Fruit fly (Drosophila melanogaster) whole organism, prepupa: ENCODE data around the gene Snx3.
A peak's percentile ranks its signal among the peaks of the same experiment; 100 is the strongest.

Source experiments
- Blimp-1 ChIP-seq: fragments of 200-800 bp; sonication (Bioruptor generic); optimal IDR thresholded peaks from 3 replicates; lab custom pipeline; 2017; ENCODE audit warnings: missing biosample characterization, missing genetic modification characterization, mild to moderate bottlenecking, moderate library complexity, missing genetic modification reagents
- CG10631 ChIP-seq: fragments of 200-800 bp; sonication (Bioruptor generic); optimal IDR thresholded peaks from 2 replicates; lab custom pipeline; 2016; ENCODE audit warnings: missing biosample characterization, missing genetic modification characterization
- CG10669 ChIP-seq: fragments of 200-800 bp; sonication (Bioruptor generic); optimal IDR thresholded peaks from 3 replicates; lab custom pipeline; 2018; ENCODE audit warnings: missing biosample characterization, mild to moderate bottlenecking, missing genetic modification characterization, moderate library complexity
- CG11294 ChIP-seq: fragments of 200-800 bp; sonication (Bioruptor generic); IDR thresholded peaks from 2 replicates; pipeline ENCODE4 v1.3.6; 2022; ENCODE audit warnings: missing biosample characterization, missing genetic modification characterization
- CG11762 ChIP-seq: fragments of 200-800 bp; sonication (Bioruptor generic); optimal IDR thresholded peaks from 3 replicates; lab custom pipeline; 2016; ENCODE audit warnings: missing biosample characterization, missing genetic modification characterization; ENCODE audit not compliant: insufficient read depth
- CG1621 ChIP-seq: fragments of 200-800 bp; sonication (Bioruptor generic); optimal IDR thresholded peaks from 3 replicates; lab custom pipeline; 2018; ENCODE audit warnings: missing biosample characterization, mild to moderate bottlenecking, missing genetic modification characterization
- CG16779 ChIP-seq: fragments of 200-800 bp; sonication (Bioruptor generic); optimal IDR thresholded peaks from 3 replicates; lab custom pipeline; 2017; ENCODE audit warnings: missing biosample characterization, mild to moderate bottlenecking, missing genetic modification characterization
- CG3032 ChIP-seq: fragments of 200-800 bp; optimal IDR thresholded peaks from 2 replicates; lab custom pipeline; 2019; ENCODE audit warnings: missing biosample characterization, mild to moderate bottlenecking, missing genetic modification characterization, moderate library complexity
- CG31627 ChIP-seq: fragments of 200-800 bp; sonication (Bioruptor generic); optimal IDR thresholded peaks from 3 replicates; lab custom pipeline; 2016; ENCODE audit warnings: missing biosample characterization, missing genetic modification characterization
- CG32006 ChIP-seq: fragments of 200-800 bp; sonication (Bioruptor generic); optimal IDR thresholded peaks from 3 replicates; lab custom pipeline; 2017; ENCODE audit warnings: missing biosample characterization, mild to moderate bottlenecking, missing genetic modification characterization
- CG34406 ChIP-seq: fragments of 200-800 bp; sonication (Bioruptor generic); optimal IDR thresholded peaks from 3 replicates; lab custom pipeline; 2016; ENCODE audit warnings: missing biosample characterization, missing genetic modification characterization
- CG4318 ChIP-seq: fragments of 200-800 bp; sonication (Bioruptor generic); optimal IDR thresholded peaks from 3 replicates; lab custom pipeline; 2017; ENCODE audit warnings: missing biosample characterization, mild to moderate bottlenecking, missing genetic modification characterization
- CG6163 ChIP-seq: fragments of 200-800 bp; sonication (Bioruptor generic); IDR thresholded peaks from 3 replicates; pipeline ENCODE4 v1.3.6; 2022; ENCODE audit warnings: missing biosample characterization, missing genetic modification characterization
- CG6276 ChIP-seq: fragments of 200-800 bp; sonication (Bioruptor generic); optimal IDR thresholded peaks from 2 replicates; lab custom pipeline; 2017; ENCODE audit warnings: missing biosample characterization, mild to moderate bottlenecking, missing genetic modification characterization
- CG6808 ChIP-seq: fragments of 200-800 bp; sonication (Bioruptor generic); optimal IDR thresholded peaks from 3 replicates; lab custom pipeline; 2017; ENCODE audit warnings: missing biosample characterization, missing genetic modification characterization, mild to moderate bottlenecking, moderate library complexity, missing genetic modification reagents
- CG6854 ChIP-seq: fragments of 200-800 bp; sonication (Bioruptor generic); optimal IDR thresholded peaks from 2 replicates; lab custom pipeline; 2017; ENCODE audit warnings: missing biosample characterization, mild to moderate bottlenecking, missing genetic modification characterization
- CG7368 ChIP-seq: fragments of 200-800 bp; sonication (Bioruptor generic); optimal IDR thresholded peaks from 3 replicates; lab custom pipeline; 2016; ENCODE audit warnings: missing biosample characterization, missing genetic modification characterization
- CG8632 ChIP-seq: fragments of 200-800 bp; sonication (Bioruptor generic); optimal IDR thresholded peaks from 3 replicates; lab custom pipeline; 2016; ENCODE audit warnings: missing biosample characterization, missing genetic modification characterization
- Eip78C ChIP-seq: fragments of 200-800 bp; sonication (Bioruptor generic); peaks from one replicate; lab custom pipeline; 2016; ENCODE audit warnings: missing biosample characterization, missing genetic modification characterization
- Eip93F ChIP-seq: fragments of 200-800 bp; sonication (Bioruptor generic); optimal IDR thresholded peaks from 2 replicates; lab custom pipeline; 2016; ENCODE audit warnings: missing biosample characterization, mild to moderate bottlenecking, missing genetic modification characterization
- Ets21C ChIP-seq: fragments of 200-800 bp; sonication (Bioruptor generic); optimal IDR thresholded peaks from 3 replicates; lab custom pipeline; 2016; ENCODE audit warnings: missing biosample characterization, missing genetic modification characterization
- Hr38 ChIP-seq: sonication (Bioruptor generic); optimal IDR thresholded peaks from 2 replicates; lab custom pipeline; 2016; ENCODE audit warnings: missing biosample characterization, missing genetic modification characterization
- Hr39 ChIP-seq: fragments of 200-800 bp; sonication (Bioruptor generic); optimal IDR thresholded peaks from 2 replicates; lab custom pipeline; 2016; ENCODE audit warnings: missing biosample characterization, missing genetic modification characterization
- Hr4 ChIP-seq: fragments of 200-800 bp; sonication (Bioruptor generic); optimal IDR thresholded peaks from 3 replicates; lab custom pipeline; 2016; ENCODE audit warnings: missing biosample characterization, missing genetic modification characterization
- Met ChIP-seq: fragments of 200-800 bp; sonication (Bioruptor generic); optimal IDR thresholded peaks from 3 replicates; lab custom pipeline; 2016; ENCODE audit warnings: missing biosample characterization, missing genetic modification characterization
- OdsH ChIP-seq: fragments of 200-800 bp; sonication (Bioruptor generic); optimal IDR thresholded peaks from 3 replicates; lab custom pipeline; 2016; ENCODE audit warnings: missing biosample characterization, missing genetic modification characterization
- Smox ChIP-seq: fragments of 200-800 bp; sonication (Bioruptor generic); optimal IDR thresholded peaks from 3 replicates; lab custom pipeline; 2016; ENCODE audit warnings: missing biosample characterization, missing genetic modification characterization
- Sox102F ChIP-seq: fragments of 200-800 bp; sonication (Bioruptor generic); optimal IDR thresholded peaks from 2 replicates; lab custom pipeline; 2016; ENCODE audit warnings: missing biosample characterization, mild to moderate bottlenecking, missing genetic modification characterization
- Sox14 ChIP-seq: fragments of 200-800 bp; sonication (Bioruptor generic); optimal IDR thresholded peaks from 3 replicates; lab custom pipeline; 2016; ENCODE audit warnings: missing biosample characterization, missing genetic modification characterization
- Sox15 ChIP-seq: fragments of 200-800 bp; sonication (Bioruptor generic); optimal IDR thresholded peaks from 3 replicates; lab custom pipeline; 2016; ENCODE audit warnings: missing biosample characterization, missing genetic modification characterization
- achi ChIP-seq: fragments of 200-800 bp; sonication (Bioruptor generic); optimal IDR thresholded peaks from 3 replicates; lab custom pipeline; 2016; ENCODE audit warnings: missing biosample characterization, missing genetic modification characterization
- acj6 ChIP-seq: fragments of 200-800 bp; sonication (Bioruptor generic); optimal IDR thresholded peaks from 3 replicates; lab custom pipeline; 2016; ENCODE audit warnings: missing biosample characterization, missing genetic modification characterization
- dac ChIP-seq: fragments of 200-800 bp; sonication (Bioruptor generic); optimal IDR thresholded peaks from 2 replicates; lab custom pipeline; 2017; ENCODE audit warnings: missing biosample characterization, mild to moderate bottlenecking, missing genetic modification characterization
- dsx ChIP-seq: fragments of 200-800 bp; optimal IDR thresholded peaks from 3 replicates; lab custom pipeline; 2019; ENCODE audit warnings: missing biosample characterization, mild to moderate bottlenecking, missing genetic modification characterization, moderate library complexity; ENCODE audit not compliant: poor library complexity, severe bottlenecking
- eg ChIP-seq: fragments of 200-800 bp; sonication (Bioruptor generic); IDR thresholded peaks from 3 replicates; pipeline ENCODE4 v1.3.6; 2022; ENCODE audit warnings: missing biosample characterization, missing genetic modification characterization
- esn ChIP-seq: fragments of 200-800 bp; sonication (Bioruptor generic); optimal IDR thresholded peaks from 2 replicates; lab custom pipeline; 2016; ENCODE audit warnings: missing biosample characterization, mild to moderate bottlenecking, missing genetic modification characterization, moderate library complexity
- fd59A ChIP-seq: fragments of 200-800 bp; sonication (Bioruptor generic); optimal IDR thresholded peaks from 2 replicates; lab custom pipeline; 2017; ENCODE audit warnings: missing biosample characterization, mild to moderate bottlenecking, missing genetic modification characterization, missing genetic modification reagents
- fkh ChIP-seq: fragments of 200-800 bp; sonication (Bioruptor generic); optimal IDR thresholded peaks from 3 replicates; lab custom pipeline; 2017; ENCODE audit warnings: missing biosample characterization, mild to moderate bottlenecking, missing genetic modification characterization, moderate library complexity
- net ChIP-seq: fragments of 200-800 bp; sonication (Bioruptor generic); optimal IDR thresholded peaks from 3 replicates; lab custom pipeline; 2016; ENCODE audit warnings: missing biosample characterization, missing genetic modification characterization
- salr ChIP-seq, 2 experiments: fragments of 200-800 bp; sonication (Bioruptor generic); optimal IDR thresholded peaks; 3 replicates each; lab custom pipeline; 2016 to 2018; ENCODE audit warnings: missing biosample characterization in 2 of 2, missing genetic modification characterization in 2 of 2, mild to moderate bottlenecking in 1 of 2
- svp ChIP-seq: fragments of 200-800 bp; sonication (Bioruptor generic); peaks from one replicate; lab custom pipeline; 2016; ENCODE audit warnings: missing biosample characterization, missing genetic modification characterization
- vri ChIP-seq: fragments of 200-800 bp; sonication (Bioruptor generic); optimal IDR thresholded peaks from 3 replicates; lab custom pipeline; 2016; ENCODE audit warnings: missing biosample characterization, mild to moderate bottlenecking, missing genetic modification characterization

The Snx3 gene

dm6 chr3R:12615553-12615952 lies 12.3 kb upstream of the Snx3 start:
- TF ChIP-seq acj6 (GFP tag; lab: Kevin White, UChicago), result no peak

dm6 chr3R:12622778-12623177 lies 5.1 kb upstream of the Snx3 start:
- TF ChIP-seq Hr38 (no peak), dsx (GFP tag; lab: Kevin White, UChicago) (no peak), CG32006 (no peak), CG7368 (no peak)

DNA sequence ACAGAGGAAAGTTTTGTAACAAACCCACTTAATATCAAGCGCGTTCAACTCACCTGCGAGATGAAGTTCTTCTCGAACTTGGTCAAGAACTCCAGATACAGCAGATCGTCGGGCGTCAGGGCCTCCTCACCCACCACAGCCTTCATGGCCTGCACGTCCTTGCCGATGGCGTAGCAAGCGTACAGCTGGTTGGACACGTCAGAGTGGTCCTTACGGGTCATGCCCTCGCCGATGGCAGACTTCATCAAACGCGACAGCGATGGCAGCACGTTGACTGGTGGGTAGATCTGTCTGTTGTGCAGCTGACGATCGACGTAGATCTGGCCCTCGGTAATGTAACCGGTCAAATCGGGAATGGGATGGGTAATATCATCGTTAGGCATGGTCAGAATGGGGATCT lies 2.9 kb upstream of the Snx3 start:
- no peak for TF ChIP-seq CG1621 (tag; lab: Kevin White, UChicago)
- TF ChIP-seq CG4318 (GFP tag; lab: Kevin White, UChicago), result no peak
- TF ChIP-seq CG31627 (GFP tag; lab: Kevin White, UChicago), result no peak
- TF ChIP-seq CG11762 (GFP tag; lab: Kevin White, UChicago), result no peak
- TF ChIP-seq salr (GFP tag; optimal IDR thresholded peaks at IDR 0.05; lab: Kevin White, UChicago), result no peak
- no peak for TF ChIP-seq net (GFP tag; lab: Kevin White, UChicago)
- no peak for TF ChIP-seq Sox15 (GFP tag; lab: Kevin White, UChicago)
- TF ChIP-seq Blimp-1 (GFP tag; lab: Kevin White, UChicago), result no peak
- TF ChIP-seq OdsH (GFP tag; lab: Kevin White, UChicago), result no peak
- no peak for TF ChIP-seq CG3032
- no peak for TF ChIP-seq CG6163
- TF ChIP-seq, all 60 proteins: peak for 0

dm6 chr3R:12626674-12627382 lies 1.0 kb upstream of the Snx3 start:
- TF ChIP-seq fkh (peak; percentile 82), vri (GFP tag; lab: Kevin White, UChicago) (peak; percentile 87), Eip78C (GFP tag; lab: Kevin White, UChicago) (peak; percentile 64), CG7368 (no peak), achi (GFP tag; lab: Kevin White, UChicago) (peak; percentile 3), Hr39 (GFP tag; lab: Kevin White, UChicago) (no peak), CG6808 (no peak)

- TF ChIP-seq Eip93F (GFP tag; lab: Kevin White, UChicago) (no peak), CG8632 (no peak), dsx (GFP tag; lab: Kevin White, UChicago) (peak; percentile 12), CG11294 (GFP tag; lab: Robert Waterston, UW) (no peak), svp (GFP tag; lab: Kevin White, UChicago) (peak; percentile 86), Met (GFP tag; lab: Kevin White, UChicago) (no peak), Sox102F (no peak), CG10631 (GFP tag; lab: Kevin White, UChicago) (no peak), salr (GFP tag; optimal IDR thresholded peaks at IDR 0.05; lab: Kevin White, UChicago) (no peak), CG6276 (no peak), CG10669 (GFP tag; lab: Kevin White, UChicago) (no peak)
Measured at dm6 chr3R:12628395-12628928, 631 bp downstream of the Snx3 start.

- TF ChIP-seq CG6163 (no peak), CG11762 (GFP tag; lab: Kevin White, UChicago) (no peak), eg (GFP tag; lab: Robert Waterston, UW) (no peak), CG6854 (GFP tag; lab: Kevin White, UChicago) (no peak), Smox (GFP tag; lab: Kevin White, UChicago) (no peak), dac (no peak), esn (GFP tag; lab: Kevin White, UChicago) (peak; percentile 25), acj6 (GFP tag; lab: Kevin White, UChicago) (peak; percentile 49), svp (GFP tag; lab: Kevin White, UChicago) (no peak), Hr4 (GFP tag; lab: Kevin White, UChicago) (no peak), CG34406 (GFP tag; lab: Kevin White, UChicago) (peak; percentile 15), fd59A (GFP tag; lab: Kevin White, UChicago) (no peak), CG3032 (peak; percentile 29), CG11294 (GFP tag; lab: Robert Waterston, UW) (no peak), Sox14 (no peak), Ets21C (GFP tag; lab: Kevin White, UChicago) (peak; percentile 10), CG16779 (tag; lab: Kevin White, UChicago) (no peak)
Measured at dm6 chr3R:12630369-12630768, 2.5 kb downstream of the Snx3 start, which contains the start of gene Not10. Gene Not10, plus strand, starts transcription at chr3R:12630647.
